Worm (Caenorhabditis elegans): Measurements from ENCODE around the gene C55A6.11.
A peak's percentile ranks its signal among the peaks of the same experiment; 100 is the strongest.

Gene C55A6.11

ce11 chrV:11536667-11537066 lies 16.4 kb downstream of the C55A6.11 start:
- TF ChIP-seq elt-1 (tag; optimal IDR thresholded peaks at IDR 0.05) (no peak), nhr-76 (tag; optimal IDR thresholded peaks at IDR 0.05) (no peak), snpc-4 (tag; optimal IDR thresholded peaks at IDR 0.05) (no peak), ceh-28 (tag; optimal IDR thresholded peaks at IDR 0.05) (no peak), ceh-9 (tag; optimal IDR thresholded peaks at IDR 0.05) (no peak), ama-1 (optimal IDR thresholded peaks at IDR 0.05) (no peak), mdl-1 (tag; optimal IDR thresholded peaks at IDR 0.05) (no peak), nhr-77 (tag; optimal IDR thresholded peaks at IDR 0.05) (no peak), jun-1 (tag; optimal IDR thresholded peaks at IDR 0.05) (no peak), R02D3.7 (tag; optimal IDR thresholded peaks at IDR 0.05) (no peak), nhr-12 (tag; optimal IDR thresholded peaks at IDR 0.05) (no peak), egl-27 (tag; optimal IDR thresholded peaks at IDR 0.05) (no peak), unc-62 (GFP tag; optimal IDR thresholded peaks at IDR 0.05) (no peak), tbx-2 (tag; optimal IDR thresholded peaks at IDR 0.05) (no peak), zag-1 (tag; optimal IDR thresholded peaks at IDR 0.05) (no peak), ceh-16 (tag; optimal IDR thresholded peaks at IDR 0.05) (no peak)

ce11 chrV:11539502-11539901 lies 19.2 kb downstream of the C55A6.11 start:
- TF ChIP-seq nhr-237 (tag; optimal IDR thresholded peaks at IDR 0.05) (no peak), sea-2 (GFP tag; optimal IDR thresholded peaks at IDR 0.05) (no peak), nhr-25 (tag; optimal IDR thresholded peaks at IDR 0.05) (no peak), egl-27 (tag; optimal IDR thresholded peaks at IDR 0.05) (no peak), mml-1 (tag; optimal IDR thresholded peaks at IDR 0.05) (no peak), fos-1 (tag; optimal IDR thresholded peaks at IDR 0.05) (no peak), lin-15B (tag; optimal IDR thresholded peaks at IDR 0.05) (no peak), ztf-4 (tag; optimal IDR thresholded peaks at IDR 0.05) (no peak), nhr-23 (tag; optimal IDR thresholded peaks at IDR 0.05) (no peak), egl-5 (tag; optimal IDR thresholded peaks at IDR 0.05) (no peak), nhr-12 (tag; optimal IDR thresholded peaks at IDR 0.05) (no peak), pqm-1 (tag; optimal IDR thresholded peaks at IDR 0.05) (no peak), lin-39 (tag; optimal IDR thresholded peaks at IDR 0.05) (no peak), ceh-9 (tag; optimal IDR thresholded peaks at IDR 0.05) (no peak)

- TF ChIP-seq nfya-1 (tag; optimal IDR thresholded peaks at IDR 0.05; ENCODE audit: insufficient read depth) = no peak
- TF ChIP-seq pqm-1 (tag; optimal IDR thresholded peaks at IDR 0.05) = no peak
- TF ChIP-seq egl-27 (tag; optimal IDR thresholded peaks at IDR 0.05) = no peak
- no peak for TF ChIP-seq nhr-28 (tag; optimal IDR thresholded peaks at IDR 0.05)
- TF ChIP-seq skn-1 (tag; optimal IDR thresholded peaks at IDR 0.05) = no peak
- no peak for TF ChIP-seq nhr-43 (tag; optimal IDR thresholded peaks at IDR 0.05; ENCODE audit: poor library complexity, severe bottlenecking)
These were observed 21.0 kb downstream of the C55A6.11 start for ce11 chrV:11541284-11541683.

- no peak for TF ChIP-seq egl-5 (tag; optimal IDR thresholded peaks at IDR 0.05)
- no peak for TF ChIP-seq ztf-4 (tag; optimal IDR thresholded peaks at IDR 0.05)
- no peak for TF ChIP-seq ceh-9 (tag; optimal IDR thresholded peaks at IDR 0.05)
- TF ChIP-seq nhr-28 (tag; optimal IDR thresholded peaks at IDR 0.05) = no peak
- TF ChIP-seq nhr-237 (tag; optimal IDR thresholded peaks at IDR 0.05) = no peak
- peak; percentile 76 for TF ChIP-seq nhr-25 (tag; optimal IDR thresholded peaks at IDR 0.05)
- no peak for TF ChIP-seq nhr-67 (tag; optimal IDR thresholded peaks at IDR 0.05)
- TF ChIP-seq egl-27 (tag; optimal IDR thresholded peaks at IDR 0.05) = peak; percentile 28
- TF ChIP-seq fkh-10 (GFP tag; optimal IDR thresholded peaks at IDR 0.05) = no peak
- no peak for TF ChIP-seq hmg-11 (tag; optimal IDR thresholded peaks at IDR 0.05)
- no peak for TF ChIP-seq ama-1 (optimal IDR thresholded peaks at IDR 0.05)
- TF ChIP-seq nfya-1 (tag; optimal IDR thresholded peaks at IDR 0.05; ENCODE audit: insufficient read depth) = peak; percentile 11
- TF ChIP-seq mdl-1 (tag; optimal IDR thresholded peaks at IDR 0.05) = no peak
- peak; percentile 72 for TF ChIP-seq nhr-23 (tag; optimal IDR thresholded peaks at IDR 0.05)
- TF ChIP-seq elt-1 (tag; optimal IDR thresholded peaks at IDR 0.05) = peak; percentile 29
- no peak for TF ChIP-seq elt-2 (tag; optimal IDR thresholded peaks at IDR 0.05)
- TF ChIP-seq unc-62 (GFP tag; optimal IDR thresholded peaks at IDR 0.05) = no peak
- no peak for TF ChIP-seq tbx-2 (tag; optimal IDR thresholded peaks at IDR 0.05)
- no peak for TF ChIP-seq nhr-11 (tag; optimal IDR thresholded peaks at IDR 0.05)
- TF ChIP-seq nhr-43 (tag; optimal IDR thresholded peaks at IDR 0.05; ENCODE audit: poor library complexity, severe bottlenecking) = peak; percentile 68
These were observed 23.2 kb downstream of the C55A6.11 start, which contains the start of gene F38B7.2 for ce11 chrV:11543564-11543963. Gene F38B7.2, plus strand, starts transcription at chrV:11543963.
